Worm (Caenorhabditis elegans) whole organism, L1 larva: ENCODE measurements around the gene W09G10.9.

Experiments used
- C04F5.9 ChIP-seq: sonication (generic microtip); optimal IDR thresholded peaks from 2 replicates; lab custom pipeline; 2016; ENCODE audit warnings: missing genetic modification characterization, missing compliant biosample characterization
- C16A3.4 ChIP-seq: fragments of 150-350 bp; optimal IDR thresholded peaks from 2 replicates; lab custom pipeline; 2014; ENCODE audit warnings: missing biosample characterization, missing genetic modification characterization
- C34B4.2 ChIP-seq: sonication (generic microtip); optimal IDR thresholded peaks from 2 replicates; lab custom pipeline; 2017; ENCODE audit warnings: mild to moderate bottlenecking, missing genetic modification characterization, missing compliant biosample characterization
- aha-1 ChIP-seq: fragments of 150-350 bp; optimal IDR thresholded peaks from 2 replicates; lab custom pipeline; 2014; ENCODE audit warnings: missing biosample characterization, missing genetic modification characterization
- aly-2 ChIP-seq: fragments of 150-350 bp; optimal IDR thresholded peaks from 2 replicates; lab custom pipeline; 2014; ENCODE audit warnings: missing biosample characterization, missing genetic modification characterization
- blmp-1 ChIP-seq: fragments of 150-350 bp; optimal IDR thresholded peaks from 2 replicates; lab custom pipeline; 2014; ENCODE audit warnings: missing biosample characterization, missing genetic modification characterization
- ceh-63 ChIP-seq: fragments of 200-800 bp; sonication (Bioruptor generic); optimal IDR thresholded peaks from 2 replicates; lab custom pipeline; 2018; ENCODE audit warnings: mild to moderate bottlenecking, missing genetic modification characterization, missing compliant biosample characterization
- ceh-88 ChIP-seq: fragments of 200-800 bp; sonication (Bioruptor generic); IDR thresholded peaks from 2 replicates; pipeline ENCODE4 v1.3.6; 2022; ENCODE audit warnings: missing genetic modification characterization, missing compliant biosample characterization
- ceh-90 ChIP-seq: sonication (generic microtip); optimal IDR thresholded peaks from 2 replicates; lab custom pipeline; 2016; ENCODE audit warnings: missing genetic modification characterization, missing compliant biosample characterization
- ces-1 ChIP-seq: fragments of 150-350 bp; optimal IDR thresholded peaks from 2 replicates; lab custom pipeline; 2014; ENCODE audit warnings: missing biosample characterization, missing genetic modification reagents, missing genetic modification characterization
- efl-1 ChIP-seq, 4 experiments: fragments of 150-350 bp; optimal IDR thresholded peaks in 3 of 4; peaks in 1 of 4; 1 replicate in 1 of 4; 2 replicates in 3 of 4; lab custom pipeline; 2014; ENCODE audit warnings: missing biosample characterization in 2 of 4, missing genetic modification characterization in 2 of 4, missing genetic modification reagents in 2 of 4
- efl-3 ChIP-seq: fragments of 200-800 bp; sonication (Bioruptor generic); optimal IDR thresholded peaks from 2 replicates; lab custom pipeline; 2018; ENCODE audit warnings: mild to moderate bottlenecking, missing genetic modification characterization, missing compliant biosample characterization
- egl-27 ChIP-seq, 2 experiments: fragments of 150-350 bp in 1 of 2; sonication (generic microtip); optimal IDR thresholded peaks; 3 replicates each; lab custom pipeline; 2017 to 2018; ENCODE audit warnings: missing biosample characterization in 2 of 2, missing genetic modification characterization in 2 of 2, missing genetic modification reagents in 2 of 2
- elt-2 ChIP-seq: sonication (generic microtip); optimal IDR thresholded peaks from 2 replicates; lab custom pipeline; 2016; ENCODE audit warnings: missing genetic modification characterization, mild to moderate bottlenecking, inconsistent platforms, missing compliant biosample characterization, missing genetic modification reagents
- fos-1 ChIP-seq: fragments of 150-350 bp; optimal IDR thresholded peaks from 2 replicates; lab custom pipeline; 2014; ENCODE audit warnings: missing biosample characterization, missing genetic modification characterization
- hlh-17 ChIP-seq: fragments of 200-800 bp; sonication (Bioruptor generic); optimal IDR thresholded peaks from 2 replicates; lab custom pipeline; 2018; ENCODE audit warnings: missing genetic modification characterization, mild to moderate bottlenecking, missing compliant biosample characterization, moderate library complexity, borderline replicate concordance
- irx-1 ChIP-seq: sonication (generic microtip); optimal IDR thresholded peaks from 2 replicates; lab custom pipeline; 2016; ENCODE audit warnings: missing genetic modification characterization, missing compliant biosample characterization
- lin-13 ChIP-seq: fragments of 150-350 bp; optimal IDR thresholded peaks from 2 replicates; lab custom pipeline; 2014; ENCODE audit warnings: missing biosample characterization, missing genetic modification reagents, missing genetic modification characterization
- lin-39 ChIP-seq: fragments of 150-350 bp; optimal IDR thresholded peaks from 2 replicates; lab custom pipeline; 2014; ENCODE audit warnings: missing biosample characterization, missing genetic modification reagents, missing genetic modification characterization
- lsy-2 ChIP-seq, 2 experiments: fragments of 150-350 bp; optimal IDR thresholded peaks; 2 replicates each; lab custom pipeline; 2014; ENCODE audit warnings: missing biosample characterization in 2 of 2, missing genetic modification characterization in 2 of 2
- mab-9 ChIP-seq: fragments of 200-800 bp; sonication (Bioruptor generic); IDR thresholded peaks from 2 replicates; pipeline ENCODE4 v1.3.6; 2022; ENCODE audit warnings: missing genetic modification reagents, missing genetic modification characterization, missing compliant biosample characterization
- mdl-1 ChIP-seq, 2 experiments: fragments of 150-350 bp; optimal IDR thresholded peaks; 2 replicates each; lab custom pipeline; 2014 to 2017; ENCODE audit warnings: missing biosample characterization in 2 of 2, missing genetic modification characterization in 2 of 2, inconsistent platforms in 1 of 2
- mef-2 ChIP-seq: fragments of 150-350 bp; optimal IDR thresholded peaks from 2 replicates; lab custom pipeline; 2014; ENCODE audit warnings: missing biosample characterization, missing genetic modification characterization
- nhr-20 ChIP-seq: sonication (generic microtip); optimal IDR thresholded peaks from 2 replicates; lab custom pipeline; 2016; ENCODE audit warnings: mild to moderate bottlenecking, missing genetic modification characterization, missing compliant biosample characterization
- nhr-28 ChIP-seq: fragments of 150-350 bp; optimal IDR thresholded peaks from 2 replicates; lab custom pipeline; 2014; ENCODE audit warnings: missing biosample characterization, missing genetic modification characterization
- nhr-71 ChIP-seq: sonication (generic microtip); optimal IDR thresholded peaks from 2 replicates; lab custom pipeline; 2016; ENCODE audit warnings: mild to moderate bottlenecking, missing genetic modification characterization, moderate library complexity, missing compliant biosample characterization
- nhr-77 ChIP-seq: fragments of 150-350 bp; optimal IDR thresholded peaks from 2 replicates; lab custom pipeline; 2014; ENCODE audit warnings: missing biosample characterization, missing genetic modification characterization
- nhr-85 ChIP-seq: sonication (generic microtip); peaks from one replicate; lab custom pipeline; 2016; ENCODE audit warnings: missing genetic modification characterization, inconsistent platforms, missing compliant biosample characterization
- nhr-90 ChIP-seq: sonication (generic microtip); optimal IDR thresholded peaks from 2 replicates; lab custom pipeline; 2016; ENCODE audit warnings: mild to moderate bottlenecking, missing genetic modification characterization, missing compliant biosample characterization; ENCODE audit not compliant: poor library complexity
- pax-3 ChIP-seq: fragments of 200-800 bp; sonication (Bioruptor generic); optimal IDR thresholded peaks from 2 replicates; lab custom pipeline; 2018; ENCODE audit warnings: mild to moderate bottlenecking, missing genetic modification characterization, moderate library complexity, missing compliant biosample characterization
- sup-37 ChIP-seq: fragments of 200-800 bp; sonication (Bioruptor generic); optimal IDR thresholded peaks from 2 replicates; lab custom pipeline; 2018; ENCODE audit warnings: mild to moderate bottlenecking, missing genetic modification characterization, missing compliant biosample characterization
- tlp-1 ChIP-seq: fragments of 150-350 bp; optimal IDR thresholded peaks from 2 replicates; lab custom pipeline; 2014; ENCODE audit warnings: missing biosample characterization, missing genetic modification characterization
- unc-62 ChIP-seq: fragments of 150-350 bp; optimal IDR thresholded peaks from 2 replicates; lab custom pipeline; 2014; ENCODE audit warnings: missing biosample characterization, missing genetic modification reagents, missing genetic modification characterization
- unc-98 ChIP-seq: fragments of 200-800 bp; sonication (Bioruptor generic); IDR thresholded peaks from 2 replicates; pipeline ENCODE4 v1.3.6; 2022; ENCODE audit warnings: missing genetic modification characterization, missing compliant biosample characterization
- vab-15 ChIP-seq: sonication (generic microtip); optimal IDR thresholded peaks from 2 replicates; lab custom pipeline; 2017; ENCODE audit warnings: missing genotype, mild to moderate bottlenecking, missing genetic modification characterization, missing compliant biosample characterization
- ztf-11 ChIP-seq, 2 experiments: sonication (generic microtip); optimal IDR thresholded peaks; 2 replicates each; lab custom pipeline; 2016 to 2017; ENCODE audit warnings: missing genetic modification characterization in 2 of 2, missing biosample characterization in 1 of 2, missing compliant biosample characterization in 1 of 2
- ztf-4 ChIP-seq: fragments of 150-350 bp; optimal IDR thresholded peaks from 2 replicates; lab custom pipeline; 2014; ENCODE audit warnings: missing biosample characterization, missing genetic modification characterization

Gene W09G10.9

DNA sequence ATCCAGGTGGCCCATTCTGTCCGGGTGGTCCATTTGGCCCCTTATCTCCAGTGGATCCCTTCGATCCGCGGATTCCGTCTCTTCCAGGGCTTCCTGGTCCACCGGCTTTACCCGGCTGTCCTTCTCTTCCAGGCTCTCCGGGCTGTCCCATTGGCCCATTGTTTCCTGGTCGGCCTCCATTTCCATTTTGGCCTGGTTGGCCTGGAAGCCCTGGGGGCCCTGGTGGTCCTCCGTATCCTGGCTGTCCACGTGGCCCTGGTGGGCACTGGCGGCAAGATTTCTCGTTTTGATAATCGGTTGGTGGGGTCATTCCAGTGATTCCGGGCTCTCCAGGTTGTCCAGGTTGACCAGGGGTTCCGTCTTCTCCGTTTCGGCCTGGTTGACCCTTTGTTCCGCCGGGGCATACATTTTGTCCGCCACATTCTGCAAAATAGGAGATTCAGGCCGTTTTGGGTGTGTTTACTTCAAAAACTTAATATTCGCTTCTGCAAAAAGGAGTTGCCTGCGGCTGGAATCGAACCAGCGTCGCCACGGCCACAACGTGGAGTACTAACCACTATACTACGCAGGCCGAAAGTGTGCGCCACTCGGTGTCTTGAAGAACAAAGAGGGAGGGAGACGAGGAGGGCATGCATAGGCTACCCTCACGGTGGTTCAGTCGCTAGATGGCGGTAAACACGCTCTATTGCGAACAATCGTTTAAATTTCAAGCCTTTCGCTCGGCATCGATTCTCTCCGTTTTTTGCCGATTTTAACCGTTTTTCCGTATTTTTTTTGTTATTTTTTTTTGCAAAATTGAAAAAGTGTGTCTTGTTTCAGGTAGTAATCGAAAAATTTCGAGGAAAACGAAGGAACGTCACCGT lies at the start of gene W09G10.9 (continued):
- TF ChIP-seq nhr-20 (tag; lab: Kevin White, UChicago) (peak; percentile 78), fos-1 (no peak), hlh-17 (GFP tag; lab: Kevin White, UChicago) (no peak), mef-2 (no peak), C16A3.4 (peak; percentile 41), aha-1 (tag; lab: Kevin White, UChicago) (no peak), nhr-77 (peak; percentile 52), ceh-63 (GFP tag; lab: Kevin White, UChicago) (no peak), ceh-90 (tag; lab: Kevin White, UChicago) (no peak), blmp-1 (tag; lab: Kevin White, UChicago) (no peak), ztf-4 (tag; lab: Kevin White, UChicago) (no peak), ztf-11 (tag; optimal IDR thresholded peaks at IDR 0.05; lab: Kevin White, UChicago) (peak in 1 of 2 experiments; percentile 56), mab-9 (GFP tag; lab: Robert Waterston, UW) (peak; percentile 75), elt-2 (tag; lab: Kevin White, UChicago) (peak; percentile 23), efl-1 (optimal IDR thresholded peaks at IDR 0.05; lab: Kevin White, UChicago) (peak; percentile 38 to 53), efl-1 (GFP tag; optimal IDR thresholded peaks at IDR 0.05 in 1 of 2; lab: Kevin White, UChicago) (peak; percentile 29 to 93), C34B4.2 (tag; lab: Kevin White, UChicago) (no peak), sup-37 (no peak), unc-98 (GFP tag; lab: Robert Waterston, UW) (no peak), irx-1 (tag; lab: Kevin White, UChicago) (peak; percentile 40), mdl-1 (tag; optimal IDR thresholded peaks at IDR 0.05; lab: Kevin White, UChicago) (peak in 1 of 2 experiments; percentile 61), pax-3 (no peak), nhr-85 (peak; percentile 63), nhr-90 (tag; lab: Kevin White, UChicago) (peak; percentile 60), unc-62 (GFP tag; lab: Kevin White, UChicago) (no peak), efl-3 (GFP tag; lab: Kevin White, UChicago) (no peak), lin-39 (tag; lab: Kevin White, UChicago) (no peak), aly-2 (tag; lab: Kevin White, UChicago) (no peak), lsy-2 (tag; optimal IDR thresholded peaks at IDR 0.05; lab: Kevin White, UChicago) (peak; percentile 72 to 77), nhr-28 (no peak), vab-15 (tag; lab: Kevin White, UChicago) (no peak), ceh-88 (GFP tag; lab: Robert Waterston, UW) (peak; percentile 73)

- TF ChIP-seq ceh-90 (tag; lab: Kevin White, UChicago) = no peak
- TF ChIP-seq C04F5.9 (tag; lab: Kevin White, UChicago) = no peak
- no peak for TF ChIP-seq nhr-90 (tag; lab: Kevin White, UChicago)
- no peak for TF ChIP-seq tlp-1 (tag; lab: Kevin White, UChicago)
Observed at ce11 chrII:3472316-3472715, 49.3 kb upstream of the W09G10.9 start, which contains the start of gene Y49F6B.12. Gene Y49F6B.12 (minus strand): TSS chrII:3472416.

DNA sequence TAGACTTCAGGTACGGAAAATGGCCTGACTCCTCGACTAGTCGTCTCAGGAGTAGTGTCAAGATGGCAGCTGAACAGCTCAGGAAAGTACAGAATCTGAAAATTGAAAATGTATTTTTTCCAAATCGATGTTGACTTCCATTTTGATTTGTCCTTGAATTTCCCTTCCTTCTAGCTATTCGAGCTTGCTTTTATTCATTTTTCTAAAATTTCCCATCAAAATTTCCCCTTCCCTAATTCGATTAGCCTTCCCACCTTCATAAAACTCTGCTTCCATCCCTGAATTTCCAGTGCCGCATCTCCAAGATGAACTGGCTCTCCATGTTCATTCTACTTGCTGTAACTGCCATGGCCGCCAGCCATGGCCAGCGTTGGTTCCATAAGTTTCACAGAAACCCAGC lies 48.8 kb upstream of the W09G10.9 start, which contains the start of gene Y49F6B.6:
Y49F6B.6 (plus strand) TSS at position 301 of the 400 bp plus-strand sequence.
- TF ChIP-seq elt-2 (tag; lab: Kevin White, UChicago) = no peak
- TF ChIP-seq lin-13 = no peak
- no peak for TF ChIP-seq ces-1 (GFP tag; lab: Kevin White, UChicago)
- no peak for TF ChIP-seq aha-1 (tag; lab: Kevin White, UChicago)
- TF ChIP-seq fos-1 = no peak
- no peak for TF ChIP-seq nhr-71 (tag; lab: Kevin White, UChicago)
- TF ChIP-seq egl-27 (tag; optimal IDR thresholded peaks at IDR 0.05; lab: Kevin White, UChicago) = no peak
